Fruit fly (Drosophila melanogaster): ENCODE data around the gene CG31855.

Gene CG31855

DNA sequence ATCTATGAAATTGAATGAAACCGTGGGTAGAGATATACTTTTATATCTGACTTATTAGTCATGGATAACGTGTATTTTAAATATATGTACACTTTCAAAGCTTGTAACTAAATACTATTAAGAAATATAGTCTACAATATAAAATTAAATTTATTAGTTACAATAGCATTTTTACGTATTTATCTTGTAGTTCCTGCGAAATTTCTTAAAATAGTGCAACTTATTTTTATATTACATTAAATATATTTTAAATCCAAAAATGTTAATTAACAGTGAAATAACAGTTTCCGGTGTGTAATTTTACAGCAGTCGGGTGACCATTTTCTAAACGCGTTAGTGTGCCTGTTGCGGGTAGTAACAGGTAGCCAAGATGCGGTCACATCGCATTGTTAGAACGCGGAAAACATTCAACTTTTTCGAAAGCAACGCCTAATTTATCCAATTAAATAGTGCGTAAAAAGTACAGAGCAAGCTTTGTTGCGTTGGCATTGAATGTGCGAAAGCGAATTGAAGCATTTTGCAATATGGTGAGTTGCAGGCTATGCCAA lies 29.7 kb downstream of the CG31855 start, which contains the start of the genes CG10859 and CG7110:
Gene CG10859, minus strand, starts transcription at position 51 of the 548 bp plus-strand sequence.
Gene CG7110, plus strand, starts transcription at position 378 of the 548 bp plus-strand sequence.
- TF ChIP-seq CG14711 (tag; optimal IDR thresholded peaks at IDR 0.05) (peak; percentile 46), pad (GFP tag; optimal IDR thresholded peaks at IDR 0.05) (peak; percentile 28), Clk (GFP tag; optimal IDR thresholded peaks at IDR 0.05) (no peak), tj (GFP tag; optimal IDR thresholded peaks at IDR 0.05) (no peak), toe (GFP tag; optimal IDR thresholded peaks at IDR 0.05) (no peak), ovo (GFP tag; optimal IDR thresholded peaks at IDR 0.05) (peak; percentile 11), kay (GFP tag; ENCODE audit: borderline replicate concordance) (no peak), CG33017 (tag; optimal IDR thresholded peaks at IDR 0.05) (peak; percentile 25), CG12768 (GFP tag; optimal IDR thresholded peaks at IDR 0.05) (no peak), CG7101 (tag; optimal IDR thresholded peaks at IDR 0.05) (peak; percentile 72), CG7045 (GFP tag; optimal IDR thresholded peaks at IDR 0.05) (peak; percentile 44), Mnt (GFP tag; optimal IDR thresholded peaks at IDR 0.05) (peak; percentile 41), CG5204 (GFP tag; optimal IDR thresholded peaks at IDR 0.05) (no peak), cnc (optimal IDR thresholded peaks at IDR 0.05) (no peak), Hr96 (GFP tag; optimal IDR thresholded peaks at IDR 0.05) (no peak), bab1 (GFP tag; optimal IDR thresholded peaks at IDR 0.05) (peak; percentile 97), cic (GFP tag; optimal IDR thresholded peaks at IDR 0.05) (no peak), CG11617 (GFP tag; optimal IDR thresholded peaks at IDR 0.05) (peak; percentile 5), Crg-1 (GFP tag; optimal IDR thresholded peaks at IDR 0.05) (peak; percentile 50), CG1620 (GFP tag; optimal IDR thresholded peaks at IDR 0.05) (peak; percentile 18)

DNA sequence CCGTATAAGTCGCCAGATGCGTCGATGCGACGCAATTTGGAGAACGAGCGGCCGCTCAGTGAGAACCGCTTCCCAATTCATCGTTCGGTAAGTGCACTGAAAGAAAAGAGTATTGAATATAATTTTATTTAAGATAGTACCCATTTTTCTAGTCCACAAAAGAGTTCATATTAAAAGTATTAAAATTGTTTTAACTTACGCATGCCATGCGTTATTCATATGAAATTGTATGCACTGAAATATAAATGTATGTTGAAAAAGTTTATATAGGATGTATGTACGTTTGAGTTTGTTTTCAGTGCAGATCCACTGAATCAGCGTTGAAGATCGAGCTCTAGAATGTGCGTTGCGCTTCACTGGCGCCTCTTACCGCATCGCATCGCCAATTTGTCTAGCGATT lies 30.6 kb downstream of the CG31855 start:
- TF ChIP-seq CG7101 (tag; optimal IDR thresholded peaks at IDR 0.05) (peak; percentile 25), ovo (GFP tag; optimal IDR thresholded peaks at IDR 0.05) (no peak), pad (GFP tag; optimal IDR thresholded peaks at IDR 0.05) (no peak), kay (GFP tag; ENCODE audit: borderline replicate concordance) (no peak), CG33017 (tag; optimal IDR thresholded peaks at IDR 0.05) (peak; percentile 0), CG7045 (GFP tag; optimal IDR thresholded peaks at IDR 0.05) (no peak), CG12768 (GFP tag; optimal IDR thresholded peaks at IDR 0.05) (no peak), CG11617 (GFP tag; optimal IDR thresholded peaks at IDR 0.05) (no peak), bab1 (GFP tag; optimal IDR thresholded peaks at IDR 0.05) (peak; percentile 54), Clk (GFP tag; optimal IDR thresholded peaks at IDR 0.05) (no peak), Hr96 (GFP tag; optimal IDR thresholded peaks at IDR 0.05) (no peak), cnc (optimal IDR thresholded peaks at IDR 0.05) (no peak), Mnt (GFP tag; optimal IDR thresholded peaks at IDR 0.05) (no peak), CG5204 (GFP tag; optimal IDR thresholded peaks at IDR 0.05) (peak; percentile 7), Crg-1 (GFP tag; optimal IDR thresholded peaks at IDR 0.05) (no peak), toe (GFP tag; optimal IDR thresholded peaks at IDR 0.05) (peak; percentile 37), cic (GFP tag; optimal IDR thresholded peaks at IDR 0.05) (no peak), CG14711 (tag; optimal IDR thresholded peaks at IDR 0.05) (no peak), tj (GFP tag; optimal IDR thresholded peaks at IDR 0.05) (no peak), CG1620 (GFP tag; optimal IDR thresholded peaks at IDR 0.05) (no peak)

DNA sequence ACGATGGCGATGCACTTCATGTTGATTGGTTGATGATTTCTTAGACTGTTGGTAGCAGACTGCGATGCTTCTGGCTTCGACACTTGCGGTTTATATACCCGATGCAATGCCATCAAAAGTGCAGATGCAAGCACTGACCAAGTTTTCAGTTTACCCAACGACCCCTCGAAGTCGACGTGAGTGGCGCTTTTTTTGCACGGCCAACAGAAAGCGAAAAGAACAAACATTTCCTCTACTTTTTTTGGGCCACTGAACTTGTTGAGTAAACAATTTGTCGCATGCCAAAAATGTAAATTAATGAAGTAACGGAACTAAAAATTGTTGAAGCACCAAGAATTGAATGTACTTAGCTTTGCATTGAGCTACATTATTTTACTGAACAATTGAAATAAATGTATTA lies 42.6 kb downstream of the CG31855 start, which contains the start of gene Vm34Ca:
Gene Vm34Ca, minus strand, starts transcription at position 66 of the 400 bp plus-strand sequence.
- TF ChIP-seq CG11617 (GFP tag; optimal IDR thresholded peaks at IDR 0.05) (no peak), CG7101 (tag; optimal IDR thresholded peaks at IDR 0.05) (no peak), Clk (GFP tag; optimal IDR thresholded peaks at IDR 0.05) (no peak), ovo (GFP tag; optimal IDR thresholded peaks at IDR 0.05) (no peak), CG1620 (GFP tag; optimal IDR thresholded peaks at IDR 0.05) (no peak), CG14711 (tag; optimal IDR thresholded peaks at IDR 0.05) (no peak), toe (GFP tag; optimal IDR thresholded peaks at IDR 0.05) (no peak), Hr96 (GFP tag; optimal IDR thresholded peaks at IDR 0.05) (no peak), CG12768 (GFP tag; optimal IDR thresholded peaks at IDR 0.05) (no peak), Crg-1 (GFP tag; optimal IDR thresholded peaks at IDR 0.05) (no peak), bab1 (GFP tag; optimal IDR thresholded peaks at IDR 0.05) (peak; percentile 49), CG33017 (tag; optimal IDR thresholded peaks at IDR 0.05) (no peak), Mnt (GFP tag; optimal IDR thresholded peaks at IDR 0.05) (no peak), pad (GFP tag; optimal IDR thresholded peaks at IDR 0.05) (no peak), tj (GFP tag; optimal IDR thresholded peaks at IDR 0.05) (peak; percentile 99), CG7045 (GFP tag; optimal IDR thresholded peaks at IDR 0.05) (no peak)

DNA sequence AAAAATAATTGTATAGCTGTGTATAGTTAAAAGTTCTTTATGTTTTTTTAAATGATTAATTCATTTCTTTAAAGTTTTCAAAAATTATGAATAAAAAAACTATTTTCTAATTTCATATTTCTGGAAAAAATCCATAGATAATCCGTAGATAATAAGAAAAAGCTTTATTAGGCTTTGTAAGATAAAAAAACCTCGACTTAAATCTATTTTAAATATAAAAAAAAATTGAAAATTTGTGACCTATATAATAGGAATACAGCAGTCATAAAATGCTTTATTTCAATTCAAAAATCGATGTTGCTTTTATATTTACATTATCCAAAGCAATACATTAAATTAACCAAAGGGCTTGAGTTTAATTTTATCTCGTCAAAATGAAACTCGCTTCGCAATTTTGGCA lies 43.2 kb downstream of the CG31855 start, which contains the start of gene Flad2:
Gene Flad2, plus strand, starts transcription at position 301 of the 400 bp plus-strand sequence.
- no peak for TF ChIP-seq bab1 (GFP tag; optimal IDR thresholded peaks at IDR 0.05)
- TF ChIP-seq CG7045 (GFP tag; optimal IDR thresholded peaks at IDR 0.05) = no peak
- TF ChIP-seq CG7101 (tag; optimal IDR thresholded peaks at IDR 0.05) = no peak
- TF ChIP-seq Hr96 (GFP tag; optimal IDR thresholded peaks at IDR 0.05) = no peak
- TF ChIP-seq ovo (GFP tag; optimal IDR thresholded peaks at IDR 0.05) = no peak
- no peak for TF ChIP-seq CG5204 (GFP tag; optimal IDR thresholded peaks at IDR 0.05)
- no peak for TF ChIP-seq Mnt (GFP tag; optimal IDR thresholded peaks at IDR 0.05)
- no peak for TF ChIP-seq tj (GFP tag; optimal IDR thresholded peaks at IDR 0.05)

DNA sequence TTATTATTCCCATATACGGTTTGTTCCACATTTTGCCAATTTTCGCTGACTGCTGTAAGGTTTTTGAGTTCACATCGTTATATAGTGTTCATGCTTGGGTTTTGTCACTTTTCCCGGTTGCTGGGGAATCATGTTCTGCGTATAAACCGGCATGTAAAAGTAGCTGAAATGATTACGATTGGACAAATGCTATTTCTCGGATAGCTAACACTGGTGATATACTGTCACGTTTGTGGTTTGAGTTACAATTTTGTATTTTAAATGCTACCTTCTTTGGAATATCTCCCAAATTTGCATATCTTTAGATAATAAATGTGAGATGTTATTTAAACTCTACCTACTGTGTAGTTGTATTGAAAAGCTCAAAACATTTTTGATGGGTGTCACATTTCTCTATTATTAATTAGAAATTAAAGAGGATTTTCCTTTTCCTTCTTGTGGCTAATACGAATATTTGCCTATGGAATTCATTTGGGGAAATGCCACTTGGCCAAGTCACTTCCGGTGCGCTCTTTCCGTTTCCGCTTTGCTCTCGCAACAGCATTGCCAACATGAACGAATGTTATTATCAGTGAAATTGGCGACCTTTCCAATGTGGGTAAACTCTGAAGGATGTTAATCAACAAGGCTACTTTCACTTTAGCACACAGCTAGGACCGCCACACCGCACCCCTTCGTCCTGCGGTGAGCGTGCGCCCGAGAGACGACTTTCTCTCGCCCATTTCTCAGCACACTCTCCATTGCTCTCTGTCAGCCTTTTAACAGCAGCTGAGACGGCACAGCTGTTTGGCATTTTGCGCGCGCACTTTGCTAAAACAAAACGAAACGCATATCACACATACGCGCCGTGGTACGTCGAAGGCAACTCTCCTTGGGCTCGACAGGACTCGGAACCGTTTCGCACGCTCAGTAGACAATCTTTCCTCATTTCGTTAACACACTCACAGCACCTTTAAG lies 45.8 kb downstream of the CG31855 start, which contains the start of the genes CG16956, CG42784 and CG43850:
Gene CG16956, minus strand, starts transcription at position 51 of the 957 bp plus-strand sequence.
Gene CG42784, plus strand, starts transcription at position 907 of the 957 bp plus-strand sequence.
Gene CG43850, plus strand, starts transcription at position 907 of the 957 bp plus-strand sequence.
- TF ChIP-seq ovo (GFP tag; optimal IDR thresholded peaks at IDR 0.05) (peak; percentile 0), cnc (optimal IDR thresholded peaks at IDR 0.05) (no peak), Mnt (GFP tag; optimal IDR thresholded peaks at IDR 0.05) (no peak), pad (GFP tag; optimal IDR thresholded peaks at IDR 0.05) (no peak), CG5204 (GFP tag; optimal IDR thresholded peaks at IDR 0.05) (peak; percentile 19), CG7045 (GFP tag; optimal IDR thresholded peaks at IDR 0.05) (peak; percentile 60), Hr96 (GFP tag; optimal IDR thresholded peaks at IDR 0.05) (peak; percentile 6)
